Worm (Caenorhabditis elegans) whole organism, L2 larva: ENCODE results near the gene ccep-97.
A peak's percentile ranks its signal among the peaks of the same experiment; 100 is the strongest.

Experiments used
- C34F6.9 ChIP-seq: fragments of 150-350 bp; optimal IDR thresholded peaks from 2 replicates; lab custom pipeline; 2014; ENCODE audit warnings: missing biosample characterization, missing genetic modification characterization
- F13H6.1 ChIP-seq: sonication (generic microtip); optimal IDR thresholded peaks from 2 replicates; lab custom pipeline; 2016; ENCODE audit warnings: missing genetic modification characterization, missing compliant biosample characterization
- R02D3.7 ChIP-seq: fragments of 150-350 bp; optimal IDR thresholded peaks from 2 replicates; lab custom pipeline; 2014; ENCODE audit warnings: missing biosample characterization, missing genetic modification characterization
- alr-1 ChIP-seq: fragments of 150-350 bp; optimal IDR thresholded peaks from 2 replicates; lab custom pipeline; 2014; ENCODE audit warnings: missing biosample characterization, missing genetic modification characterization
- aly-2 ChIP-seq: fragments of 150-350 bp; optimal IDR thresholded peaks from 2 replicates; lab custom pipeline; 2014; ENCODE audit warnings: missing biosample characterization, missing genetic modification characterization
- ama-1 ChIP-seq: fragments of 150-350 bp; optimal IDR thresholded peaks from 2 replicates; lab custom pipeline; 2018; ENCODE audit warnings: inconsistent platforms
- blmp-1 ChIP-seq: sonication (generic microtip); optimal IDR thresholded peaks from 2 replicates; lab custom pipeline; 2017; ENCODE audit warnings: missing genetic modification characterization, mild to moderate bottlenecking, missing compliant biosample characterization, antibody characterized with exemption, moderate library complexity; ENCODE audit not compliant: insufficient read depth
- ceh-16 ChIP-seq: fragments of 150-350 bp; optimal IDR thresholded peaks from 2 replicates; lab custom pipeline; 2014; ENCODE audit warnings: missing biosample characterization, missing genetic modification characterization
- ceh-82 ChIP-seq: fragments of 150-350 bp; optimal IDR thresholded peaks from 2 replicates; lab custom pipeline; 2014; ENCODE audit warnings: missing biosample characterization, missing genetic modification characterization
- crh-2 ChIP-seq: sonication (generic microtip); optimal IDR thresholded peaks from 2 replicates; lab custom pipeline; 2017; ENCODE audit warnings: missing biosample characterization, missing genetic modification characterization
- egl-27 ChIP-seq: sonication (generic microtip); optimal IDR thresholded peaks from 3 replicates; lab custom pipeline; 2017; ENCODE audit warnings: missing biosample characterization, missing genetic modification reagents, missing genetic modification characterization
- elt-1 ChIP-seq: fragments of 150-350 bp; optimal IDR thresholded peaks from 2 replicates; lab custom pipeline; 2014; ENCODE audit warnings: missing biosample characterization, missing genetic modification characterization
- elt-3 ChIP-seq: sonication (generic microtip); optimal IDR thresholded peaks from 2 replicates; lab custom pipeline; 2017; ENCODE audit warnings: missing biosample characterization, missing genetic modification characterization
- fos-1 ChIP-seq: fragments of 150-350 bp; optimal IDR thresholded peaks from 2 replicates; lab custom pipeline; 2014; ENCODE audit warnings: missing biosample characterization, missing genetic modification characterization
- lin-11 ChIP-seq: fragments of 150-350 bp; sonication (generic microtip); optimal IDR thresholded peaks from 2 replicates; lab custom pipeline; 2014; ENCODE audit warnings: missing biosample characterization, missing genetic modification characterization, inconsistent platforms, mixed read lengths
- lin-13 ChIP-seq: fragments of 150-350 bp; optimal IDR thresholded peaks from 2 replicates; lab custom pipeline; 2014; ENCODE audit warnings: missing biosample characterization, missing genetic modification reagents, missing genetic modification characterization
- lsy-2 ChIP-seq, 2 experiments: fragments of 150-350 bp in 1 of 2; sonication (generic microtip) in 1 of 2; optimal IDR thresholded peaks; 2 replicates each; lab custom pipeline; 2014 to 2017; ENCODE audit warnings: missing biosample characterization in 2 of 2, missing genetic modification characterization in 2 of 2
- mab-5 ChIP-seq: fragments of 150-350 bp; optimal IDR thresholded peaks from 2 replicates; lab custom pipeline; 2014; ENCODE audit warnings: missing biosample characterization, missing genetic modification characterization
- mbf-1 ChIP-seq: sonication (generic microtip); optimal IDR thresholded peaks from 2 replicates; lab custom pipeline; 2017; ENCODE audit warnings: missing biosample characterization, missing genetic modification characterization
- nhr-10 ChIP-seq: sonication (generic microtip); optimal IDR thresholded peaks from 2 replicates; lab custom pipeline; 2017; ENCODE audit warnings: missing biosample characterization, missing genetic modification characterization
- nhr-11 ChIP-seq: fragments of 150-350 bp; optimal IDR thresholded peaks from 2 replicates; lab custom pipeline; 2014; ENCODE audit warnings: missing biosample characterization, missing genetic modification characterization
- nhr-129 ChIP-seq: fragments of 150-350 bp; optimal IDR thresholded peaks from 2 replicates; lab custom pipeline; 2014; ENCODE audit warnings: missing biosample characterization, missing genetic modification characterization
- nhr-21 ChIP-seq: fragments of 150-350 bp; optimal IDR thresholded peaks from 2 replicates; lab custom pipeline; 2014; ENCODE audit warnings: missing biosample characterization, missing genetic modification characterization
- nhr-237 ChIP-seq: fragments of 150-350 bp; optimal IDR thresholded peaks from 2 replicates; lab custom pipeline; 2014; ENCODE audit warnings: missing biosample characterization, missing genetic modification characterization
- nhr-25 ChIP-seq: fragments of 150-350 bp; sonication (generic microtip); optimal IDR thresholded peaks from 3 replicates; lab custom pipeline; 2014; ENCODE audit warnings: missing biosample characterization, missing genetic modification characterization
- nhr-6 ChIP-seq: fragments of 150-350 bp; optimal IDR thresholded peaks from 2 replicates; lab custom pipeline; 2014; ENCODE audit warnings: missing biosample characterization, missing genetic modification characterization
- nhr-77 ChIP-seq: fragments of 150-350 bp; optimal IDR thresholded peaks from 2 replicates; lab custom pipeline; 2014; ENCODE audit warnings: missing biosample characterization, missing genetic modification characterization
- peb-1 ChIP-seq: fragments of 150-350 bp; optimal IDR thresholded peaks from 2 replicates; lab custom pipeline; 2014; ENCODE audit warnings: missing biosample characterization, missing genetic modification characterization
- sem-4 ChIP-seq: fragments of 150-350 bp; optimal IDR thresholded peaks from 2 replicates; lab custom pipeline; 2014; ENCODE audit warnings: missing biosample characterization, missing genetic modification reagents, missing genetic modification characterization
- skn-1 ChIP-seq: sonication (generic microtip); optimal IDR thresholded peaks from 2 replicates; lab custom pipeline; 2017; ENCODE audit warnings: missing biosample characterization, missing genetic modification characterization
- sma-3 ChIP-seq: sonication (generic microtip); optimal IDR thresholded peaks from 2 replicates; lab custom pipeline; 2016; ENCODE audit warnings: missing genetic modification reagents, missing genetic modification characterization, missing compliant biosample characterization
- unc-55 ChIP-seq: fragments of 150-350 bp; sonication (generic microtip); optimal IDR thresholded peaks from 3 replicates; lab custom pipeline; 2014; ENCODE audit warnings: missing biosample characterization, missing genetic modification reagents, missing genetic modification characterization
- zag-1 ChIP-seq: fragments of 150-350 bp; optimal IDR thresholded peaks from 2 replicates; lab custom pipeline; 2014; ENCODE audit warnings: missing biosample characterization, missing genetic modification characterization
- ztf-1 ChIP-seq: fragments of 200-800 bp; sonication (Bioruptor generic); conservative IDR thresholded peaks from 2 replicates; pipeline ENCODE4 v1.3.6; 2022; ENCODE audit warnings: missing genetic modification characterization, missing compliant biosample characterization
- ztf-11 ChIP-seq: sonication (generic microtip); optimal IDR thresholded peaks from 2 replicates; lab custom pipeline; 2017; ENCODE audit warnings: missing biosample characterization, missing genetic modification characterization
- ztf-4 ChIP-seq: fragments of 150-350 bp; optimal IDR thresholded peaks from 2 replicates; lab custom pipeline; 2014; ENCODE audit warnings: missing biosample characterization, missing genetic modification characterization

Gene ccep-97

ce11 chrV:4860525-4860924 lies 42.1 kb upstream of the ccep-97 start:
- peak; percentile 51 for TF ChIP-seq nhr-129
- no peak for TF ChIP-seq mab-5 (tag; lab: Kevin White, UChicago)
- no peak for TF ChIP-seq ztf-1 (GFP tag; lab: Robert Waterston, UW)
- peak; percentile 42 for TF ChIP-seq unc-55 (GFP tag; lab: Kevin White, UChicago)
- peak in 1 of 2 experiments; percentile 45 for TF ChIP-seq lsy-2 (tag; optimal IDR thresholded peaks at IDR 0.05; lab: Kevin White, UChicago)
- no peak for TF ChIP-seq mbf-1 (tag; lab: Kevin White, UChicago)

ce11 chrV:4857561-4857960 lies 39.1 kb upstream of the ccep-97 start:
- no peak for TF ChIP-seq sem-4 (tag; lab: Kevin White, UChicago)
- TF ChIP-seq F13H6.1 (tag; lab: Kevin White, UChicago): no peak
- TF ChIP-seq sma-3: no peak
- no peak for TF ChIP-seq unc-55 (GFP tag; lab: Kevin White, UChicago)
- TF ChIP-seq peb-1 (tag; lab: Kevin White, UChicago): no peak
- no peak for TF ChIP-seq lin-13 (GFP tag; lab: Kevin White, UChicago)
- no peak for TF ChIP-seq ceh-82 (tag; lab: Kevin White, UChicago)
- TF ChIP-seq ztf-4 (tag; lab: Kevin White, UChicago): no peak
- no peak for TF ChIP-seq elt-3 (tag; lab: Kevin White, UChicago)
- no peak for TF ChIP-seq egl-27 (tag; lab: Kevin White, UChicago)
- no peak for TF ChIP-seq elt-1 (tag; lab: Kevin White, UChicago)
- TF ChIP-seq alr-1 (tag; lab: Kevin White, UChicago): no peak
- no peak for TF ChIP-seq ama-1
- no peak for TF ChIP-seq lsy-2 (tag; optimal IDR thresholded peaks at IDR 0.05; lab: Kevin White, UChicago)
- TF ChIP-seq R02D3.7 (tag; lab: Kevin White, UChicago): no peak
- TF ChIP-seq ceh-16: no peak
- TF ChIP-seq ztf-11: no peak
- TF ChIP-seq nhr-6 (tag; lab: Kevin White, UChicago): no peak
- no peak for TF ChIP-seq aly-2 (tag; lab: Kevin White, UChicago)

- TF ChIP-seq nhr-21 (tag; lab: Kevin White, UChicago): no peak
- no peak for TF ChIP-seq lin-13 (GFP tag; lab: Kevin White, UChicago)
- TF ChIP-seq ama-1: no peak
- no peak for TF ChIP-seq nhr-25
- no peak for TF ChIP-seq crh-2
- no peak for TF ChIP-seq fos-1 (tag; lab: Kevin White, UChicago)
- TF ChIP-seq nhr-237 (tag; lab: Kevin White, UChicago): no peak
Observed at ce11 chrV:4851969-4852368, 33.5 kb upstream of the ccep-97 start.

ce11 chrV:4851138-4851537 lies 32.7 kb upstream of the ccep-97 start, which contains the start of gene nex-4:
Gene nex-4 (plus strand): TSS chrV:4851438.
- TF ChIP-seq elt-3 (tag; lab: Kevin White, UChicago): no peak
- no peak for TF ChIP-seq nhr-129
- TF ChIP-seq ztf-4 (tag; lab: Kevin White, UChicago): no peak
- TF ChIP-seq blmp-1 (tag; lab: Kevin White, UChicago): no peak
- TF ChIP-seq C34F6.9 (tag; lab: Kevin White, UChicago): no peak
- no peak for TF ChIP-seq nhr-11 (tag; lab: Kevin White, UChicago)
- TF ChIP-seq sem-4 (tag; lab: Kevin White, UChicago): no peak
- no peak for TF ChIP-seq elt-1 (tag; lab: Kevin White, UChicago)
- no peak for TF ChIP-seq lin-13 (GFP tag; lab: Kevin White, UChicago)
- TF ChIP-seq nhr-77 (tag; lab: Kevin White, UChicago): no peak
- no peak for TF ChIP-seq nhr-25
- no peak for TF ChIP-seq F13H6.1 (tag; lab: Kevin White, UChicago)
- no peak for TF ChIP-seq mab-5 (tag; lab: Kevin White, UChicago)
- no peak for TF ChIP-seq zag-1
- no peak for TF ChIP-seq lsy-2 (tag; optimal IDR thresholded peaks at IDR 0.05; lab: Kevin White, UChicago)
- no peak for TF ChIP-seq ztf-11
- no peak for TF ChIP-seq alr-1 (tag; lab: Kevin White, UChicago)
- TF ChIP-seq nhr-10 (tag; lab: Kevin White, UChicago): no peak
- no peak for TF ChIP-seq lin-11 (tag; lab: Kevin White, UChicago)

ce11 chrV:4850446-4850845 lies 32.0 kb upstream of the ccep-97 start:
- TF ChIP-seq nhr-77 (tag; lab: Kevin White, UChicago) (no peak), nhr-237 (tag; lab: Kevin White, UChicago) (no peak), C34F6.9 (tag; lab: Kevin White, UChicago) (no peak), sma-3 (no peak), skn-1 (tag; lab: Kevin White, UChicago) (no peak)
